Fruit fly (Drosophila melanogaster): ENCODE results near the gene AkhR.

AkhR gene

dm6 chr2L:6683992-6684882 lies 31.7 kb downstream of the AkhR start, which contains the start of gene Nhe3 (continued):
- peak; percentile 84 for TF ChIP-seq CoRest (tag; optimal IDR thresholded peaks at IDR 0.05)
- peak; percentile 60 for TF ChIP-seq Camta (GFP tag; optimal IDR thresholded peaks at IDR 0.05)
- no peak for TF ChIP-seq Lpt (GFP tag; optimal IDR thresholded peaks at IDR 0.05)
- TF ChIP-seq H15 (GFP tag; IDR thresholded peaks at IDR 0.05) = peak; percentile 82
- peak; percentile 68 for TF ChIP-seq Lhr (GFP tag; optimal IDR thresholded peaks at IDR 0.05)
- peak; percentile 87 for TF ChIP-seq CG17361 (GFP tag; IDR thresholded peaks at IDR 0.05)
- TF ChIP-seq CG7357 (GFP tag; IDR thresholded peaks at IDR 0.05) = peak; percentile 70; the same call in 2 of the 3 replicates
- TF ChIP-seq CG17829 (tag; optimal IDR thresholded peaks at IDR 0.05) = peak; percentile 75
- peak; percentile 85 for TF ChIP-seq dysf (GFP tag; IDR thresholded peaks at IDR 0.05)
- TF ChIP-seq gcm2 (GFP tag; optimal IDR thresholded peaks at IDR 0.05) = peak; percentile 50
- TF ChIP-seq CG5245 (GFP tag; optimal IDR thresholded peaks at IDR 0.05) = peak; percentile 66
- TF ChIP-seq Deaf1 (tag; optimal IDR thresholded peaks at IDR 0.05) = peak; percentile 26
- no peak for TF ChIP-seq p53 (GFP tag; optimal IDR thresholded peaks at IDR 0.05)
- TF ChIP-seq CG11093 (GFP tag; IDR thresholded peaks at IDR 0.05) = peak; percentile 83; the same call in 2 of the 3 replicates
- TF ChIP-seq hbn (GFP tag; IDR thresholded peaks at IDR 0.05; ENCODE audit: partially characterized antibody) = no peak; the same call in 1 of the 2 replicates
- peak; percentile 40; the same call in 1 of the 2 replicates for TF ChIP-seq CG10321 (GFP tag; IDR thresholded peaks at IDR 0.05)
- TF ChIP-seq CG15479 (GFP tag; optimal IDR thresholded peaks at IDR 0.05) = no peak
- TF ChIP-seq tgo (GFP tag; IDR thresholded peaks at IDR 0.05) = peak; percentile 82
- TF ChIP-seq Bdp1 (GFP tag; optimal IDR thresholded peaks at IDR 0.05) = peak; percentile 74
- no peak for TF ChIP-seq tna (GFP tag; IDR thresholded peaks at IDR 0.05; ENCODE audit: partially characterized antibody)
- TF ChIP-seq vnd (GFP tag; IDR thresholded peaks at IDR 0.05; ENCODE audit: partially characterized antibody) = no peak; the same call in 2 of the 3 replicates
- peak; percentile 33 for TF ChIP-seq CG10431 (GFP tag; optimal IDR thresholded peaks at IDR 0.05)
- no peak for TF ChIP-seq Nf-YA (GFP tag; IDR thresholded peaks at IDR 0.05)
- peak; percentile 67 for TF ChIP-seq CG18619 (GFP tag; optimal IDR thresholded peaks at IDR 0.05)
- peak; percentile 85 for TF ChIP-seq Dad (GFP tag; optimal IDR thresholded peaks at IDR 0.05)
- TF ChIP-seq trh (GFP tag; optimal IDR thresholded peaks at IDR 0.05) = peak; percentile 71
- peak; percentile 53 for TF ChIP-seq crc (GFP tag; optimal IDR thresholded peaks at IDR 0.05)
- peak; percentile 78 for TF ChIP-seq pum (GFP tag; optimal IDR thresholded peaks at IDR 0.05)
- peak; percentile 76 for TF ChIP-seq CG4404 (GFP tag; IDR thresholded peaks at IDR 0.05)
- 0 out of 2 replicates have a peak, but pooled peaks have one; percentile 38 for TF ChIP-seq ato (GFP tag; IDR thresholded peaks at IDR 0.05; ENCODE audit: partially characterized antibody)
- TF ChIP-seq CG17912 (GFP tag; optimal IDR thresholded peaks at IDR 0.05) = no peak
- no peak for TF ChIP-seq CG4707 (GFP tag; optimal IDR thresholded peaks at IDR 0.05)
- TF ChIP-seq CG33557 (GFP tag; optimal IDR thresholded peaks at IDR 0.05) = peak; percentile 30
- TF ChIP-seq CG17612 (GFP tag; IDR thresholded peaks at IDR 0.05) = peak; percentile 59; the same call in 1 of the 2 replicates
- peak; percentile 42 for TF ChIP-seq amos (GFP tag; IDR thresholded peaks at IDR 0.05; ENCODE audit: partially characterized antibody)
- TF ChIP-seq ind (GFP tag; optimal IDR thresholded peaks at IDR 0.05) = peak; percentile 80
- TF ChIP-seq CG12236 (GFP tag; optimal IDR thresholded peaks at IDR 0.05) = peak; percentile 26
- TF ChIP-seq CG9727 (GFP tag; optimal IDR thresholded peaks at IDR 0.05) = peak; percentile 85
- no peak for TF ChIP-seq CG4360 (GFP tag; IDR thresholded peaks at IDR 0.05)
- peak; percentile 70 for TF ChIP-seq Fer3 (tag; optimal IDR thresholded peaks at IDR 0.05)
- TF ChIP-seq hb (GFP tag; IDR thresholded peaks at IDR 0.05; ENCODE audit: partially characterized antibody) = no peak
- TF ChIP-seq NFAT (GFP tag; IDR thresholded peaks at IDR 0.05) = peak; percentile 84
- peak; percentile 71 for TF ChIP-seq CG8388 (GFP tag; optimal IDR thresholded peaks at IDR 0.05)
- TF ChIP-seq zen (tag; optimal IDR thresholded peaks at IDR 0.05) = peak; percentile 68
- TF ChIP-seq CG42726 (GFP tag; IDR thresholded peaks at IDR 0.05; ENCODE audit: partially characterized antibody) = no peak
- peak; percentile 34 for TF ChIP-seq hkb (optimal IDR thresholded peaks at IDR 0.05)
- TF ChIP-seq hkb (GFP tag; IDR thresholded peaks at IDR 0.05) = peak; percentile 82
- TF ChIP-seq Ptx1 (GFP tag; IDR thresholded peaks at IDR 0.05) = peak; percentile 89
- peak; percentile 80 for TF ChIP-seq CG11247 (GFP tag; IDR thresholded peaks at IDR 0.05)

Data from whole organism, embryonic.